Worm (Caenorhabditis elegans) whole organism, L1 larva: ENCODE results near the gene elo-1.
A peak's percentile ranks its signal among the peaks of the same experiment; 100 is the strongest.

Experiments
- C04F5.9 ChIP-seq: sonication (generic microtip); optimal IDR thresholded peaks from 2 replicates; lab custom pipeline; 2016; ENCODE audit warnings: missing genetic modification characterization, missing compliant biosample characterization
- C16A3.4 ChIP-seq: fragments of 150-350 bp; optimal IDR thresholded peaks from 2 replicates; lab custom pipeline; 2014; ENCODE audit warnings: missing biosample characterization, missing genetic modification characterization
- C34B4.2 ChIP-seq: sonication (generic microtip); optimal IDR thresholded peaks from 2 replicates; lab custom pipeline; 2017; ENCODE audit warnings: mild to moderate bottlenecking, missing genetic modification characterization, missing compliant biosample characterization
- F16B12.6 ChIP-seq: fragments of 150-350 bp; optimal IDR thresholded peaks from 2 replicates; lab custom pipeline; 2014; ENCODE audit warnings: missing biosample characterization, missing genetic modification characterization
- Y116A8C.19 ChIP-seq: sonication (generic microtip); optimal IDR thresholded peaks from 2 replicates; lab custom pipeline; 2016; ENCODE audit warnings: missing compliant biosample characterization, missing genetic modification characterization, borderline replicate concordance
- aha-1 ChIP-seq: fragments of 150-350 bp; optimal IDR thresholded peaks from 2 replicates; lab custom pipeline; 2014; ENCODE audit warnings: missing biosample characterization, missing genetic modification characterization
- alr-1 ChIP-seq: fragments of 200-800 bp; sonication (Bioruptor generic); optimal IDR thresholded peaks from 2 replicates; lab custom pipeline; 2018; ENCODE audit warnings: borderline replicate concordance, mild to moderate bottlenecking, missing genetic modification characterization, missing compliant biosample characterization
- aly-2 ChIP-seq: fragments of 150-350 bp; optimal IDR thresholded peaks from 2 replicates; lab custom pipeline; 2014; ENCODE audit warnings: missing biosample characterization, missing genetic modification characterization
- ama-1 ChIP-seq: fragments of 150-350 bp; optimal IDR thresholded peaks from 2 replicates; lab custom pipeline; 2014
- blmp-1 ChIP-seq: fragments of 150-350 bp; optimal IDR thresholded peaks from 2 replicates; lab custom pipeline; 2014; ENCODE audit warnings: missing biosample characterization, missing genetic modification characterization
- ceh-63 ChIP-seq: fragments of 200-800 bp; sonication (Bioruptor generic); optimal IDR thresholded peaks from 2 replicates; lab custom pipeline; 2018; ENCODE audit warnings: mild to moderate bottlenecking, missing genetic modification characterization, missing compliant biosample characterization
- ceh-8 ChIP-seq: fragments of 200-800 bp; sonication (Bioruptor generic); optimal IDR thresholded peaks from 2 replicates; lab custom pipeline; 2018; ENCODE audit warnings: mild to moderate bottlenecking, missing genetic modification characterization, moderate library complexity, missing compliant biosample characterization
- ceh-88 ChIP-seq: fragments of 200-800 bp; sonication (Bioruptor generic); IDR thresholded peaks from 2 replicates; pipeline ENCODE4 v1.3.6; 2022; ENCODE audit warnings: missing genetic modification characterization, missing compliant biosample characterization
- ceh-90 ChIP-seq: sonication (generic microtip); optimal IDR thresholded peaks from 2 replicates; lab custom pipeline; 2016; ENCODE audit warnings: missing genetic modification characterization, missing compliant biosample characterization
- efl-1 ChIP-seq, 4 experiments: fragments of 150-350 bp; optimal IDR thresholded peaks in 3 of 4; peaks in 1 of 4; 1 replicate in 1 of 4; 2 replicates in 3 of 4; lab custom pipeline; 2014; ENCODE audit warnings: missing biosample characterization in 2 of 4, missing genetic modification characterization in 2 of 4, missing genetic modification reagents in 2 of 4
- efl-3 ChIP-seq: fragments of 200-800 bp; sonication (Bioruptor generic); optimal IDR thresholded peaks from 2 replicates; lab custom pipeline; 2018; ENCODE audit warnings: mild to moderate bottlenecking, missing genetic modification characterization, missing compliant biosample characterization
- egl-27 ChIP-seq, 2 experiments: fragments of 150-350 bp in 1 of 2; sonication (generic microtip); optimal IDR thresholded peaks; 3 replicates each; lab custom pipeline; 2017 to 2018; ENCODE audit warnings: missing biosample characterization in 2 of 2, missing genetic modification characterization in 2 of 2, missing genetic modification reagents in 2 of 2
- elt-3 ChIP-seq, 6 experiments: fragments of 150-350 bp in 1 of 6; sonication (generic microtip); optimal IDR thresholded peaks; 2 replicates each; lab custom pipeline; 2017 to 2018; ENCODE audit warnings: missing biosample characterization in 6 of 6, missing genetic modification characterization in 6 of 6, inconsistent platforms in 1 of 6
- ets-5 ChIP-seq: fragments of 200-800 bp; sonication (Bioruptor generic); IDR thresholded peaks from 2 replicates; pipeline ENCODE4 v1.3.6; 2022; ENCODE audit warnings: missing genetic modification characterization, missing compliant biosample characterization
- fkh-10 ChIP-seq: sonication (generic microtip); optimal IDR thresholded peaks from 2 replicates; lab custom pipeline; 2017; ENCODE audit warnings: missing biosample characterization, missing genetic modification reagents, missing genetic modification characterization
- fos-1 ChIP-seq: fragments of 150-350 bp; optimal IDR thresholded peaks from 2 replicates; lab custom pipeline; 2014; ENCODE audit warnings: missing biosample characterization, missing genetic modification characterization
- grh-1 ChIP-seq: fragments of 200-800 bp; sonication (Bioruptor generic); IDR thresholded peaks from 2 replicates; pipeline ENCODE4 v1.3.6; 2022; ENCODE audit warnings: missing genetic modification reagents, missing genetic modification characterization, missing compliant biosample characterization
- hlh-4 ChIP-seq: sonication (generic microtip); optimal IDR thresholded peaks from 2 replicates; lab custom pipeline; 2016; ENCODE audit warnings: mild to moderate bottlenecking, missing genetic modification characterization, missing compliant biosample characterization
- hpl-2 ChIP-seq: fragments of 150-350 bp; optimal IDR thresholded peaks from 2 replicates; lab custom pipeline; 2014; ENCODE audit warnings: missing biosample characterization, missing genetic modification reagents, missing genetic modification characterization
- irx-1 ChIP-seq: sonication (generic microtip); optimal IDR thresholded peaks from 2 replicates; lab custom pipeline; 2016; ENCODE audit warnings: missing genetic modification characterization, missing compliant biosample characterization
- isw-1 ChIP-seq: fragments of 200-800 bp; sonication (Bioruptor generic); IDR thresholded peaks from 2 replicates; pipeline ENCODE4 v1.3.6; 2022; ENCODE audit warnings: missing genetic modification characterization, missing compliant biosample characterization
- jun-1 ChIP-seq: fragments of 150-350 bp; optimal IDR thresholded peaks from 2 replicates; lab custom pipeline; 2014; ENCODE audit warnings: missing biosample characterization, missing genetic modification reagents, missing genetic modification characterization
- lin-39 ChIP-seq: fragments of 150-350 bp; optimal IDR thresholded peaks from 2 replicates; lab custom pipeline; 2014; ENCODE audit warnings: missing biosample characterization, missing genetic modification reagents, missing genetic modification characterization
- lir-3 ChIP-seq: sonication (generic microtip); optimal IDR thresholded peaks from 2 replicates; lab custom pipeline; 2016; ENCODE audit warnings: mild to moderate bottlenecking, missing genetic modification characterization, moderate library complexity, missing compliant biosample characterization; ENCODE audit not compliant: poor library complexity
- lsy-2 ChIP-seq, 2 experiments: fragments of 150-350 bp; optimal IDR thresholded peaks; 2 replicates each; lab custom pipeline; 2014; ENCODE audit warnings: missing biosample characterization in 2 of 2, missing genetic modification characterization in 2 of 2
- mab-9 ChIP-seq: fragments of 200-800 bp; sonication (Bioruptor generic); IDR thresholded peaks from 2 replicates; pipeline ENCODE4 v1.3.6; 2022; ENCODE audit warnings: missing genetic modification reagents, missing genetic modification characterization, missing compliant biosample characterization
- nhr-11 ChIP-seq: fragments of 150-350 bp; optimal IDR thresholded peaks from 2 replicates; lab custom pipeline; 2014; ENCODE audit warnings: missing biosample characterization, missing genetic modification characterization
- nhr-19 ChIP-seq: fragments of 200-800 bp; sonication (Bioruptor generic); conservative IDR thresholded peaks from 2 replicates; pipeline ENCODE4 v1.3.6; 2022; ENCODE audit warnings: missing genetic modification characterization, missing compliant biosample characterization
- nhr-237 ChIP-seq: fragments of 150-350 bp; optimal IDR thresholded peaks from 2 replicates; lab custom pipeline; 2014; ENCODE audit warnings: missing biosample characterization, missing genetic modification characterization
- nhr-28 ChIP-seq: fragments of 150-350 bp; optimal IDR thresholded peaks from 2 replicates; lab custom pipeline; 2014; ENCODE audit warnings: missing biosample characterization, missing genetic modification characterization
- nhr-47 ChIP-seq: sonication (generic microtip); optimal IDR thresholded peaks from 2 replicates; lab custom pipeline; 2016; ENCODE audit warnings: mild to moderate bottlenecking, missing genetic modification characterization, moderate library complexity, missing compliant biosample characterization
- nhr-71 ChIP-seq: sonication (generic microtip); optimal IDR thresholded peaks from 2 replicates; lab custom pipeline; 2016; ENCODE audit warnings: mild to moderate bottlenecking, missing genetic modification characterization, moderate library complexity, missing compliant biosample characterization
- nhr-77 ChIP-seq: fragments of 150-350 bp; optimal IDR thresholded peaks from 2 replicates; lab custom pipeline; 2014; ENCODE audit warnings: missing biosample characterization, missing genetic modification characterization
- nhr-84 ChIP-seq: sonication (generic microtip); optimal IDR thresholded peaks from 2 replicates; lab custom pipeline; 2017; ENCODE audit warnings: missing biosample characterization, missing genetic modification characterization
- pax-3 ChIP-seq: fragments of 200-800 bp; sonication (Bioruptor generic); optimal IDR thresholded peaks from 2 replicates; lab custom pipeline; 2018; ENCODE audit warnings: mild to moderate bottlenecking, missing genetic modification characterization, moderate library complexity, missing compliant biosample characterization
- rnt-1 ChIP-seq: sonication (generic microtip); optimal IDR thresholded peaks from 2 replicates; lab custom pipeline; 2016; ENCODE audit warnings: mild to moderate bottlenecking, missing genetic modification characterization, moderate library complexity, missing compliant biosample characterization
- snpc-4 ChIP-seq: fragments of 150-350 bp; optimal IDR thresholded peaks from 2 replicates; lab custom pipeline; 2014; ENCODE audit warnings: missing biosample characterization, missing genetic modification characterization
- snu-23 ChIP-seq: sonication (generic microtip); optimal IDR thresholded peaks from 2 replicates; lab custom pipeline; 2016; ENCODE audit warnings: missing genetic modification characterization, missing compliant biosample characterization
- sox-4 ChIP-seq: sonication (generic microtip); optimal IDR thresholded peaks from 2 replicates; lab custom pipeline; 2016; ENCODE audit warnings: missing genetic modification characterization, missing compliant biosample characterization
- sup-37 ChIP-seq: fragments of 200-800 bp; sonication (Bioruptor generic); optimal IDR thresholded peaks from 2 replicates; lab custom pipeline; 2018; ENCODE audit warnings: mild to moderate bottlenecking, missing genetic modification characterization, missing compliant biosample characterization
- swsn-7 ChIP-seq: sonication (generic microtip); optimal IDR thresholded peaks from 2 replicates; lab custom pipeline; 2016; ENCODE audit warnings: missing genetic modification characterization, missing compliant biosample characterization
- tbx-2 ChIP-seq: sonication (generic microtip); optimal IDR thresholded peaks from 2 replicates; lab custom pipeline; 2016; ENCODE audit warnings: missing genetic modification characterization, missing compliant biosample characterization
- unc-30 ChIP-seq: sonication (generic microtip); optimal IDR thresholded peaks from 2 replicates; lab custom pipeline; 2017; ENCODE audit warnings: missing biosample characterization, missing genetic modification characterization
- unc-62 ChIP-seq: fragments of 150-350 bp; optimal IDR thresholded peaks from 2 replicates; lab custom pipeline; 2014; ENCODE audit warnings: missing biosample characterization, missing genetic modification reagents, missing genetic modification characterization
- unc-98 ChIP-seq: fragments of 200-800 bp; sonication (Bioruptor generic); IDR thresholded peaks from 2 replicates; pipeline ENCODE4 v1.3.6; 2022; ENCODE audit warnings: missing genetic modification characterization, missing compliant biosample characterization
- zip-4 ChIP-seq: fragments of 200-800 bp; sonication (Bioruptor generic); optimal IDR thresholded peaks from 2 replicates; lab custom pipeline; 2018; ENCODE audit warnings: mild to moderate bottlenecking, missing genetic modification characterization, moderate library complexity, missing compliant biosample characterization
- ztf-11 ChIP-seq, 2 experiments: sonication (generic microtip); optimal IDR thresholded peaks; 2 replicates each; lab custom pipeline; 2016 to 2017; ENCODE audit warnings: missing genetic modification characterization in 2 of 2, missing biosample characterization in 1 of 2, missing compliant biosample characterization in 1 of 2
- ztf-4 ChIP-seq: fragments of 150-350 bp; optimal IDR thresholded peaks from 2 replicates; lab custom pipeline; 2014; ENCODE audit warnings: missing biosample characterization, missing genetic modification characterization

elo-1 gene

ce11 chrIV:9511221-9511638 is 14.9 kb upstream of the elo-1 start:
- peak; percentile 64 for TF ChIP-seq F16B12.6
- no peak for TF ChIP-seq unc-98
- peak; percentile 52 for TF ChIP-seq jun-1
- peak; percentile 87 for TF ChIP-seq ama-1 (lab: Kevin White, UChicago)
- TF ChIP-seq rnt-1 = peak; percentile 84
- TF ChIP-seq aha-1 (tag; lab: Kevin White, UChicago) = no peak
- peak; percentile 63 for TF ChIP-seq sox-4 (tag; lab: Kevin White, UChicago)
- peak; percentile 73 to 78 for TF ChIP-seq efl-1 (optimal IDR thresholded peaks at IDR 0.05; lab: Kevin White, UChicago)
- peak; percentile 61 to 97 for TF ChIP-seq efl-1 (GFP tag; optimal IDR thresholded peaks at IDR 0.05 in 1 of 2; lab: Kevin White, UChicago)
- peak; percentile 63 for TF ChIP-seq fos-1 (tag; lab: Kevin White, UChicago)
- no peak for TF ChIP-seq unc-30 (tag; lab: Kevin White, UChicago)
- peak in 1 of 2 experiments; percentile 84 for TF ChIP-seq ztf-11 (tag; optimal IDR thresholded peaks at IDR 0.05; lab: Kevin White, UChicago)
- TF ChIP-seq hpl-2 (GFP tag; lab: Kevin White, UChicago) = no peak
- TF ChIP-seq lin-39 (tag; lab: Kevin White, UChicago) = peak; percentile 82
- no peak for TF ChIP-seq ets-5 (GFP tag; lab: Robert Waterston, UW)
- peak; percentile 36 for TF ChIP-seq efl-3 (GFP tag; lab: Kevin White, UChicago)
- no peak for TF ChIP-seq nhr-77 (tag; lab: Kevin White, UChicago)
- TF ChIP-seq lsy-2 (tag; optimal IDR thresholded peaks at IDR 0.05; lab: Kevin White, UChicago) = peak; percentile 72 to 80
- peak; percentile 56 for TF ChIP-seq blmp-1
- TF ChIP-seq ceh-88 (GFP tag; lab: Robert Waterston, UW) = no peak; the same call in 1 of the 2 replicates
- no peak for TF ChIP-seq alr-1 (tag; lab: Kevin White, UChicago)
- no peak for TF ChIP-seq ceh-90
- TF ChIP-seq tbx-2 = peak; percentile 82
- TF ChIP-seq C04F5.9 (tag; lab: Kevin White, UChicago) = peak; percentile 62
- peak; percentile 67 for TF ChIP-seq sup-37
- no peak for TF ChIP-seq ceh-63
- peak; percentile 63 for TF ChIP-seq zip-4 (GFP tag; lab: Kevin White, UChicago)
- peak in 1 of 2 experiments; percentile 2 for TF ChIP-seq egl-27 (tag; optimal IDR thresholded peaks at IDR 0.05; lab: Kevin White, UChicago)
- no peak for TF ChIP-seq Y116A8C.19 (tag; lab: Kevin White, UChicago)
- peak in 5 of 6 experiments; percentile 31 to 61 (median 47) for TF ChIP-seq elt-3 (tag; optimal IDR thresholded peaks at IDR 0.05; lab: Kevin White, UChicago)
- no peak for TF ChIP-seq nhr-28 (tag; lab: Kevin White, UChicago)
- TF ChIP-seq lir-3 = peak; percentile 55
- peak; percentile 95 for TF ChIP-seq nhr-47 (tag; lab: Kevin White, UChicago)
- TF ChIP-seq fkh-10 = peak; percentile 29
- TF ChIP-seq unc-62 = no peak
- TF ChIP-seq C34B4.2 = no peak
- peak; percentile 87 for TF ChIP-seq nhr-19 (GFP tag; lab: Robert Waterston, UW)
- no peak for TF ChIP-seq nhr-84
- peak; percentile 17 for TF ChIP-seq nhr-11 (tag; lab: Kevin White, UChicago)
- TF ChIP-seq snu-23 (GFP tag; lab: Kevin White, UChicago) = peak; percentile 92
- TF ChIP-seq hlh-4 = no peak
- TF ChIP-seq snpc-4 (tag; lab: Kevin White, UChicago) = peak; percentile 99
- peak; percentile 81 for TF ChIP-seq grh-1 (GFP tag; lab: Robert Waterston, UW)
- TF ChIP-seq isw-1 (GFP tag; lab: Robert Waterston, UW) = peak; percentile 49
- TF ChIP-seq swsn-7 (tag; lab: Kevin White, UChicago) = peak; percentile 93
- peak; percentile 85 for TF ChIP-seq irx-1 (tag; lab: Kevin White, UChicago)
- TF ChIP-seq ceh-8 = peak; percentile 85
- TF ChIP-seq ztf-4 (tag; lab: Kevin White, UChicago) = peak; percentile 60
- TF ChIP-seq nhr-237 (tag; lab: Kevin White, UChicago) = peak; percentile 40
- TF ChIP-seq mab-9 (GFP tag; lab: Robert Waterston, UW) = peak; percentile 80
- peak; percentile 67 for TF ChIP-seq pax-3
- peak; percentile 89 for TF ChIP-seq aly-2 (tag; lab: Kevin White, UChicago)
- TF ChIP-seq C16A3.4 = peak; percentile 65
- peak; percentile 95 for TF ChIP-seq nhr-71
